Fruit fly (Drosophila melanogaster): ENCODE measurements around the gene CG6420.

The CG6420 gene

dm6 chr3R:26717295-26717694 is 7.7 kb downstream of the CG6420 start, which contains the start of gene CG6425:
CG6425 (minus strand) TSS chr3R:26717389.
- no peak for TF ChIP-seq CG33017 (tag; optimal IDR thresholded peaks at IDR 0.05)
- no peak for TF ChIP-seq cic (GFP tag; optimal IDR thresholded peaks at IDR 0.05)
- no peak for TF ChIP-seq Mnt (GFP tag; optimal IDR thresholded peaks at IDR 0.05)
- TF ChIP-seq Clk (GFP tag; optimal IDR thresholded peaks at IDR 0.05), result no peak
- TF ChIP-seq CG5204 (GFP tag; optimal IDR thresholded peaks at IDR 0.05), result peak; percentile 42
- no peak for TF ChIP-seq Hr96 (GFP tag; optimal IDR thresholded peaks at IDR 0.05)
- no peak for TF ChIP-seq CG11617 (GFP tag; optimal IDR thresholded peaks at IDR 0.05)
- TF ChIP-seq ovo (GFP tag; optimal IDR thresholded peaks at IDR 0.05), result no peak
- no peak for TF ChIP-seq CG12768 (GFP tag; optimal IDR thresholded peaks at IDR 0.05)
- peak; percentile 17 for TF ChIP-seq CG7045 (GFP tag; optimal IDR thresholded peaks at IDR 0.05)
- peak; percentile 49 for TF ChIP-seq toe (GFP tag; optimal IDR thresholded peaks at IDR 0.05)
- no peak for TF ChIP-seq Crg-1 (GFP tag; optimal IDR thresholded peaks at IDR 0.05)
- TF ChIP-seq tj (GFP tag; optimal IDR thresholded peaks at IDR 0.05), result no peak
- TF ChIP-seq kay (GFP tag; ENCODE audit: borderline replicate concordance), result no peak

DNA sequence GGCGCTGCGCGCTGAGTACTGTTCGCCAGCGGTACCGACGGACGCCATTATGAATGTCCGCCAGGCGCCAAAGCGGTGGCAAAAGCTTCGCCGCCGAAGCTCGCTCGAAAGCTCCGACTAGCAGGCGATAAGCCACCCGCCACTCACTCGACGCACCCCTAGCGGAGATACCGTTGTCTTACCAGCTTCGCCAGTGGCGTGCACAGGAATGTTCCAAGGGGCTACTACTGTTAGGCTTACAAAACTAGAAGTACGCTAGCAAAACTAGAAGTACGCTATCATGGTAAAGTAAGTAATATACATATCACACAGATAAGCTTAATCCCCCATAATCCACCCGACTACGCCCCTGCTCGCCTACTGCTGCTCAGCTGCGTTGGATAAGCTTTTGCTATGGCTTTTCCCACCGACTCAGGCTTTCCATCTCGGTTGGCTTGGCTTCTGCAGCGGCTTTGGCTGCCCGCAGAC is 10.9 kb downstream of the CG6420 start, which contains the start of gene amon:
Gene amon, minus strand, starts transcription at position 51 of the 468 bp plus-strand sequence.
- TF ChIP-seq CG7101 (tag; optimal IDR thresholded peaks at IDR 0.05), result peak; percentile 97
- peak; percentile 99 for TF ChIP-seq toe (GFP tag; optimal IDR thresholded peaks at IDR 0.05)
- TF ChIP-seq CG33017 (tag; optimal IDR thresholded peaks at IDR 0.05), result peak; percentile 98
- peak; percentile 100 for TF ChIP-seq Clk (GFP tag; optimal IDR thresholded peaks at IDR 0.05)
- TF ChIP-seq ovo (GFP tag; optimal IDR thresholded peaks at IDR 0.05), result peak; percentile 92
- peak; percentile 86 for TF ChIP-seq CG1620 (GFP tag; optimal IDR thresholded peaks at IDR 0.05)
- TF ChIP-seq Hr96 (GFP tag; optimal IDR thresholded peaks at IDR 0.05), result peak; percentile 99
- peak; percentile 92 for TF ChIP-seq CG14711 (tag; optimal IDR thresholded peaks at IDR 0.05)
- peak; percentile 83 for TF ChIP-seq tj (GFP tag; optimal IDR thresholded peaks at IDR 0.05)
- peak; percentile 100 for TF ChIP-seq CG7045 (GFP tag; optimal IDR thresholded peaks at IDR 0.05)
- TF ChIP-seq CG5204 (GFP tag; optimal IDR thresholded peaks at IDR 0.05), result peak; percentile 99
- no peak for TF ChIP-seq bab1 (GFP tag; optimal IDR thresholded peaks at IDR 0.05)
- TF ChIP-seq Crg-1 (GFP tag; optimal IDR thresholded peaks at IDR 0.05), result peak; percentile 96
- no peak for TF ChIP-seq kay (GFP tag; ENCODE audit: borderline replicate concordance)
- TF ChIP-seq Mnt (GFP tag; optimal IDR thresholded peaks at IDR 0.05), result peak; percentile 91
- TF ChIP-seq cnc (optimal IDR thresholded peaks at IDR 0.05), result no peak
- TF ChIP-seq CG12768 (GFP tag; optimal IDR thresholded peaks at IDR 0.05), result peak; percentile 100
- TF ChIP-seq CG11617 (GFP tag; optimal IDR thresholded peaks at IDR 0.05), result peak; percentile 96
- peak; percentile 95 for TF ChIP-seq cic (GFP tag; optimal IDR thresholded peaks at IDR 0.05)
- peak; percentile 94 for TF ChIP-seq pad (GFP tag; optimal IDR thresholded peaks at IDR 0.05)

dm6 chr3R:26704310-26704709 is 20.7 kb downstream of the CG6420 start:
- no peak for TF ChIP-seq ovo (GFP tag; optimal IDR thresholded peaks at IDR 0.05)
- no peak for TF ChIP-seq Crg-1 (GFP tag; optimal IDR thresholded peaks at IDR 0.05)
- TF ChIP-seq Hr96 (GFP tag; optimal IDR thresholded peaks at IDR 0.05), result no peak
- TF ChIP-seq Clk (GFP tag; optimal IDR thresholded peaks at IDR 0.05), result no peak
- no peak for TF ChIP-seq cnc (optimal IDR thresholded peaks at IDR 0.05)
- no peak for TF ChIP-seq CG5204 (GFP tag; optimal IDR thresholded peaks at IDR 0.05)

dm6 chr3R:26700125-26700524 is 24.9 kb downstream of the CG6420 start:
- no peak for TF ChIP-seq Clk (GFP tag; optimal IDR thresholded peaks at IDR 0.05)

DNA sequence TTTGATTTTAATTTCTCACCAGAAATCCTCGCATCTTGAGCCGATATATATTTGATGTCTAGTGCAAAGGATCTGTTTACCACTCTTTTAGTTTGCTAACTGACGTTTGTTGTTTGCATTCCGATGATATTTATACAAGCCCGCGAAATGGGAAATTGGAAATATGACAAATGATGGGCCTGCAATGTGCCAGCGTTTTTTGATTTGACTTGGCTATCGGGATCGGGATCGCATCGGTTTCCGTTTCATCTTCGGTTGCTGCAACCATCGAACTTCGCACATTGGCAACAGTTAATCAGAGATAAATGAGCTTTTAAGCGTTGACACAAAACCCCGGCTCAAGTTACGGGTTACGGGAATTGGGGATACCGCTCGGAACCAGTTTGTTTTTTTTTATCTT is 31.5 kb downstream of the CG6420 start, which contains the start of gene TwdlQ:
Gene TwdlQ, minus strand, starts transcription at position 101 of the 400 bp plus-strand sequence.
- TF ChIP-seq CG1620 (GFP tag; optimal IDR thresholded peaks at IDR 0.05) (no peak), CG12768 (GFP tag; optimal IDR thresholded peaks at IDR 0.05) (no peak), ovo (GFP tag; optimal IDR thresholded peaks at IDR 0.05) (no peak), toe (GFP tag; optimal IDR thresholded peaks at IDR 0.05) (no peak), Crg-1 (GFP tag; optimal IDR thresholded peaks at IDR 0.05) (no peak), Clk (GFP tag; optimal IDR thresholded peaks at IDR 0.05) (no peak), pad (GFP tag; optimal IDR thresholded peaks at IDR 0.05) (no peak), tj (GFP tag; optimal IDR thresholded peaks at IDR 0.05) (no peak), Mnt (GFP tag; optimal IDR thresholded peaks at IDR 0.05) (no peak), kay (GFP tag; ENCODE audit: borderline replicate concordance) (no peak), cnc (optimal IDR thresholded peaks at IDR 0.05) (no peak), CG7045 (GFP tag; optimal IDR thresholded peaks at IDR 0.05) (no peak), CG33017 (tag; optimal IDR thresholded peaks at IDR 0.05) (no peak), bab1 (GFP tag; optimal IDR thresholded peaks at IDR 0.05) (no peak), CG5204 (GFP tag; optimal IDR thresholded peaks at IDR 0.05) (no peak), CG7101 (tag; optimal IDR thresholded peaks at IDR 0.05) (no peak), CG11617 (GFP tag; optimal IDR thresholded peaks at IDR 0.05) (no peak), CG14711 (tag; optimal IDR thresholded peaks at IDR 0.05) (no peak), Hr96 (GFP tag; optimal IDR thresholded peaks at IDR 0.05) (no peak)

DNA sequence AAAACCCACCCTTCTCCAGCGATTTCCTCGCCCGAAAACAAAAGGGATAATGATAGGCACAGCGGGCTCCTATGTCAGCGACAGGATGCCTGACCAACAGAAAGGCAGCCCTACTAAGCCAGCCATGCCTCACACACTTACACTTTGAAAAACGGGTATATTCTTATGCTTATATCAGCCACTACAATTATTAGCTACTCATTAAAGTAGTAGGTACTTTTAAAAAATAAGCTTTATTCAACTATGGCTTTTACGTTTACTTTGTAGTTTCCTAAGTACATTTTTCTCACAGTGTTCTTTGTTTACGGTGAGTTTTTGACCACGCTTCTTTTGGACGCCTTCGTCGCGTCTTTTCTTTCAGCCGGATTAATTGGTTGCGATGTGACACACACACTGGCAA is 34.8 kb downstream of the CG6420 start:
- TF ChIP-seq CG5204 (GFP tag; optimal IDR thresholded peaks at IDR 0.05) (no peak), Clk (GFP tag; optimal IDR thresholded peaks at IDR 0.05) (no peak), CG12768 (GFP tag; optimal IDR thresholded peaks at IDR 0.05) (no peak), cic (GFP tag; optimal IDR thresholded peaks at IDR 0.05) (no peak)

- TF ChIP-seq pad (GFP tag; optimal IDR thresholded peaks at IDR 0.05) (peak; percentile 46), bab1 (GFP tag; optimal IDR thresholded peaks at IDR 0.05) (no peak), Mnt (GFP tag; optimal IDR thresholded peaks at IDR 0.05) (no peak)
Measured at dm6 chr3R:26681947-26682346, 43.1 kb downstream of the CG6420 start, which contains the start of gene beat-VII. beat-VII (minus strand) TSS chr3R:26681966.
